Fruit fly (Drosophila melanogaster) Kc167 (cell line): ENCODE results near the gene drm.

Experiments
- Sin3A ChIP-seq: fragments of >200 bp; optimal IDR thresholded peaks from 2 replicates; lab custom pipeline; 2018; ENCODE audit warnings: missing external identifiers
- h ChIP-seq: fragments of >200 bp; optimal IDR thresholded peaks from 3 replicates; lab custom pipeline; 2018; ENCODE audit warnings: missing external identifiers
- insv ChIP-seq: fragments of >200 bp; optimal IDR thresholded peaks from 3 replicates; lab custom pipeline; 2018; ENCODE audit warnings: missing external identifiers
- psq ChIP-seq: fragments of >200 bp; optimal IDR thresholded peaks from 2 replicates; lab custom pipeline; 2017; ENCODE audit warnings: missing external identifiers

DNA sequence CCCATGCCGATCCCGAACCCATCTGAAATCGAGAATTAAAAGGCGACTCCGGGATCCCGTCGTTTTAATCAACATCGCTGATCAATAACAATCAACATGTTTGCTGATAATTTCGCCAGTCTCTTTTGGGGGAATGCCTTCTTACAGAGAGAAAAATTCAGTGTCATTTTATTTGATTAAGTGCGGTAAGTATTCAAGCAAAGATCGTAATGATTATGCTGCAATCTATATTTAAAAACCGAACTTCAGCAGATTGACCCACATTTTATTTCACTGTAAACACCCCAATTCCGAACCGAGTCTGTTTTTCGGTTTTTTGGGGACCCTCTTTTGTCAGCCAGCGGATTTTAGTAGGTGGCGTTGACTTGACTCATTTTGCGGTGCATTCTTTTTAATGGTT, 14.9 kb downstream of the drm start:
- no peak for TF ChIP-seq h (lab: Kevin White, UChicago)
- TF ChIP-seq Sin3A (lab: Kevin White, UChicago): no peak
- no peak for TF ChIP-seq psq (lab: Kevin White, UChicago)
- no peak for TF ChIP-seq insv
